Worm (Caenorhabditis elegans) whole organism, midembryonic: ENCODE results near the gene nep-12.

ENCODE experiments used
- T22C8.4 ChIP-seq: fragments of 200-800 bp; sonication (Bioruptor generic); IDR thresholded peaks from 2 replicates; pipeline ENCODE4 v1.3.6; 2022; ENCODE audit warnings: missing genetic modification characterization, missing compliant biosample characterization
- cog-1 ChIP-seq: sonication (generic microtip); optimal IDR thresholded peaks from 2 replicates; lab custom pipeline; 2016; ENCODE audit warnings: missing genetic modification characterization, missing compliant biosample characterization
- flt-1 ChIP-seq: fragments of 200-800 bp; sonication (Bioruptor generic); IDR thresholded peaks from 2 replicates; pipeline ENCODE4 v1.3.6; 2022; ENCODE audit warnings: missing genetic modification characterization, missing compliant biosample characterization
- klf-2 ChIP-seq: fragments of 200-800 bp; sonication (Bioruptor generic); conservative IDR thresholded peaks from 2 replicates; pipeline ENCODE4 v1.3.6; 2022; ENCODE audit warnings: missing genetic modification reagents, missing genetic modification characterization, missing compliant biosample characterization
- med-1 ChIP-seq: sonication (generic microtip); optimal IDR thresholded peaks from 2 replicates; lab custom pipeline; 2017; ENCODE audit warnings: missing genetic modification characterization, mild to moderate bottlenecking, missing compliant biosample characterization, antibody characterized with exemption, missing genetic modification reagents; ENCODE audit not compliant: insufficient read depth
- ref-1 ChIP-seq: fragments of 200-800 bp; sonication (Bioruptor generic); conservative IDR thresholded peaks from 2 replicates; pipeline ENCODE4 v1.3.6; 2022; ENCODE audit warnings: missing genetic modification reagents, missing genetic modification characterization, missing compliant biosample characterization
- tab-1 ChIP-seq: fragments of 200-800 bp; sonication (Bioruptor generic); IDR thresholded peaks from 2 replicates; pipeline ENCODE4 v1.3.6; 2022; ENCODE audit warnings: missing genetic modification characterization, missing compliant biosample characterization
- ztf-23 ChIP-seq: fragments of 200-800 bp; sonication (Bioruptor generic); IDR thresholded peaks from 2 replicates; pipeline ENCODE4 v1.3.6; 2022; ENCODE audit warnings: missing genetic modification reagents, missing genetic modification characterization, missing compliant biosample characterization
- ztf-29 ChIP-seq: fragments of 200-800 bp; sonication (Bioruptor generic); IDR thresholded peaks from 2 replicates; pipeline ENCODE4 v1.3.6; 2022; ENCODE audit warnings: missing genetic modification reagents, missing genetic modification characterization, missing compliant biosample characterization

Gene nep-12

ce11 chrII:4729733-4730132 lies 54.6 kb downstream of the nep-12 start, which contains the start of gene F41C3.7:
Gene F41C3.7 (plus strand): TSS chrII:4730033.
- TF ChIP-seq tab-1 (no peak), med-1 (no peak), ref-1 (no peak), klf-2 (GFP tag; lab: Robert Waterston, UW) (no peak), flt-1 (GFP tag; lab: Robert Waterston, UW) (no peak), ztf-23 (GFP tag; lab: Robert Waterston, UW) (no peak), ztf-29 (GFP tag; lab: Robert Waterston, UW) (no peak), cog-1 (tag; lab: Kevin White, UChicago) (no peak), T22C8.4 (GFP tag; lab: Robert Waterston, UW) (no peak)

- TF ChIP-seq ztf-29 (GFP tag; lab: Robert Waterston, UW) (no peak), ref-1 (no peak), klf-2 (GFP tag; lab: Robert Waterston, UW) (no peak), ztf-23 (GFP tag; lab: Robert Waterston, UW) (no peak), cog-1 (tag; lab: Kevin White, UChicago) (no peak), tab-1 (no peak), T22C8.4 (GFP tag; lab: Robert Waterston, UW) (no peak), flt-1 (GFP tag; lab: Robert Waterston, UW) (no peak), med-1 (no peak)
Observed at ce11 chrII:4728687-4729086, 55.6 kb downstream of the nep-12 start.

ce11 chrII:4727769-4728168 lies 56.6 kb downstream of the nep-12 start, which contains the start of gene ttr-41:
Gene ttr-41 (minus strand): TSS chrII:4727869.
- no peak for TF ChIP-seq T22C8.4 (GFP tag; lab: Robert Waterston, UW)
- TF ChIP-seq flt-1 (GFP tag; lab: Robert Waterston, UW): no peak
- TF ChIP-seq ref-1: no peak
- no peak for TF ChIP-seq ztf-23 (GFP tag; lab: Robert Waterston, UW)
- no peak for TF ChIP-seq tab-1
- TF ChIP-seq klf-2 (GFP tag; lab: Robert Waterston, UW): no peak
- TF ChIP-seq med-1: no peak
- TF ChIP-seq cog-1 (tag; lab: Kevin White, UChicago): no peak
- no peak for TF ChIP-seq ztf-29 (GFP tag; lab: Robert Waterston, UW)

- TF ChIP-seq cog-1 (tag; lab: Kevin White, UChicago) (no peak), klf-2 (GFP tag; lab: Robert Waterston, UW) (no peak), flt-1 (GFP tag; lab: Robert Waterston, UW) (no peak), T22C8.4 (GFP tag; lab: Robert Waterston, UW) (no peak)
Observed at ce11 chrII:4726750-4727384, 57.5 kb downstream of the nep-12 start.

ce11 chrII:4726120-4726519 lies 58.2 kb downstream of the nep-12 start, which contains the start of gene F10G7.10:
Gene F10G7.10 (minus strand): TSS chrII:4726264.
- no peak for TF ChIP-seq flt-1 (GFP tag; lab: Robert Waterston, UW)
- TF ChIP-seq cog-1 (tag; lab: Kevin White, UChicago): no peak
- no peak for TF ChIP-seq tab-1
- no peak for TF ChIP-seq ztf-23 (GFP tag; lab: Robert Waterston, UW)
- TF ChIP-seq ztf-29 (GFP tag; lab: Robert Waterston, UW): no peak
- no peak for TF ChIP-seq klf-2 (GFP tag; lab: Robert Waterston, UW)
